Worm (Caenorhabditis elegans) whole organism, young adult: ENCODE data around the gene R07E5.6.
A peak's percentile ranks its signal among the peaks of the same experiment; 100 is the strongest.

Source experiments
- B0261.1 ChIP-seq: sonication (generic microtip); optimal IDR thresholded peaks from 2 replicates; lab custom pipeline; 2016; ENCODE audit warnings: mild to moderate bottlenecking, missing genetic modification characterization, moderate library complexity, missing compliant biosample characterization
- F22D6.2 ChIP-seq: sonication (generic microtip); optimal IDR thresholded peaks from 2 replicates; lab custom pipeline; 2016; ENCODE audit warnings: mild to moderate bottlenecking, missing genetic modification characterization, missing compliant biosample characterization
- F23B12.7 ChIP-seq: sonication (generic microtip); optimal IDR thresholded peaks from 2 replicates; lab custom pipeline; 2017; ENCODE audit warnings: missing genetic modification characterization, mild to moderate bottlenecking, missing compliant biosample characterization, antibody characterized with exemption, moderate library complexity; ENCODE audit not compliant: insufficient read depth
- F33H1.4 ChIP-seq: fragments of 200-800 bp; sonication (Bioruptor generic); IDR thresholded peaks from 2 replicates; pipeline ENCODE4 v1.3.6; 2022; ENCODE audit warnings: missing genetic modification reagents, missing genetic modification characterization, missing compliant biosample characterization
- F55B11.4 ChIP-seq: sonication (generic microtip); optimal IDR thresholded peaks from 2 replicates; lab custom pipeline; 2016; ENCODE audit warnings: missing compliant biosample characterization, missing genetic modification characterization, borderline replicate concordance; ENCODE audit not compliant: insufficient read depth
- F57A8.1 ChIP-seq: fragments of 200-800 bp; sonication (Bioruptor generic); optimal IDR thresholded peaks from 2 replicates; lab custom pipeline; 2018; ENCODE audit warnings: mild to moderate bottlenecking, missing genetic modification characterization, moderate library complexity, missing compliant biosample characterization
- Y79H2A.3 ChIP-seq: fragments of 200-800 bp; sonication (Bioruptor generic); conservative IDR thresholded peaks from 2 replicates; pipeline ENCODE4 v1.3.6; 2022; ENCODE audit warnings: missing genetic modification reagents, missing genetic modification characterization, missing compliant biosample characterization
- athp-1 ChIP-seq: sonication (generic microtip); optimal IDR thresholded peaks from 2 replicates; lab custom pipeline; 2017; ENCODE audit warnings: mild to moderate bottlenecking, missing genetic modification characterization, missing compliant biosample characterization
- attf-5 ChIP-seq: fragments of 200-800 bp; sonication (Bioruptor generic); optimal IDR thresholded peaks from 2 replicates; lab custom pipeline; 2018; ENCODE audit warnings: mild to moderate bottlenecking, missing genetic modification characterization, missing compliant biosample characterization
- bed-1 ChIP-seq: fragments of 200-800 bp; sonication (Bioruptor generic); IDR thresholded peaks from 2 replicates; pipeline ENCODE4 v1.3.6; 2022; ENCODE audit warnings: missing genetic modification reagents, missing genetic modification characterization, missing compliant biosample characterization
- cebp-1 ChIP-seq, 2 experiments: fragments of 200-800 bp in 1 of 2; sonication (Bioruptor generic) in 1 of 2; sonication (generic microtip) in 1 of 2; IDR thresholded peaks in 1 of 2; optimal IDR thresholded peaks in 1 of 2; 2 replicates each; pipeline versions ENCODE4 v1.3.6 to Lab custom; 2017 to 2022; ENCODE audit warnings: missing compliant biosample characterization in 2 of 2, missing genetic modification characterization in 2 of 2, mild to moderate bottlenecking in 1 of 2, missing genetic modification reagents in 1 of 2, moderate library complexity in 1 of 2
- chd-7 ChIP-seq: sonication (generic microtip); optimal IDR thresholded peaks from 2 replicates; lab custom pipeline; 2016; ENCODE audit warnings: mild to moderate bottlenecking, missing genetic modification characterization, moderate library complexity, missing compliant biosample characterization
- dox-1 ChIP-seq: fragments of 200-800 bp; sonication (Bioruptor generic); IDR thresholded peaks from 2 replicates; pipeline ENCODE4 v1.3.6; 2022; ENCODE audit warnings: missing genetic modification reagents, missing genetic modification characterization, missing compliant biosample characterization
- dpff-1 ChIP-seq: sonication (generic microtip); optimal IDR thresholded peaks from 2 replicates; lab custom pipeline; 2017; ENCODE audit warnings: mild to moderate bottlenecking, missing genetic modification characterization, missing compliant biosample characterization
- ets-4 ChIP-seq: fragments of 200-800 bp; sonication (Bioruptor generic); optimal IDR thresholded peaks from 2 replicates; lab custom pipeline; 2018; ENCODE audit warnings: mild to moderate bottlenecking, missing genetic modification characterization, missing compliant biosample characterization
- fkh-3 ChIP-seq: sonication (generic microtip); optimal IDR thresholded peaks from 2 replicates; lab custom pipeline; 2016; ENCODE audit warnings: mild to moderate bottlenecking, missing genetic modification characterization, missing compliant biosample characterization
- gei-17 ChIP-seq: fragments of 200-800 bp; sonication (Bioruptor generic); optimal IDR thresholded peaks from 2 replicates; lab custom pipeline; 2018; ENCODE audit warnings: mild to moderate bottlenecking, missing genetic modification characterization, missing compliant biosample characterization
- him-1 ChIP-seq: sonication (generic microtip); optimal IDR thresholded peaks from 2 replicates; lab custom pipeline; 2016; ENCODE audit warnings: missing genotype, missing genetic modification reagents, missing genetic modification characterization, missing compliant biosample characterization
- hmg-1.2 ChIP-seq: fragments of 200-800 bp; sonication (Bioruptor generic); IDR thresholded peaks from 2 replicates; pipeline ENCODE4 v1.3.6; 2022; ENCODE audit warnings: missing genetic modification reagents, missing genetic modification characterization, missing compliant biosample characterization
- let-526 ChIP-seq: fragments of 200-800 bp; sonication (Bioruptor generic); IDR thresholded peaks from 2 replicates; pipeline ENCODE4 v1.3.6; 2022; ENCODE audit warnings: missing genetic modification reagents, missing genetic modification characterization, missing compliant biosample characterization
- lin-35 ChIP-seq, 3 experiments: fragments of 150-350 bp in 2 of 3; sonication (generic microtip) in 1 of 3; optimal IDR thresholded peaks; 2 replicates each; lab custom pipeline; 2014 to 2018; ENCODE audit warnings: missing biosample characterization in 3 of 3, missing genetic modification characterization in 3 of 3, missing genetic modification reagents in 3 of 3
- madf-3 ChIP-seq: fragments of 200-800 bp; sonication (Bioruptor generic); IDR thresholded peaks from 2 replicates; pipeline ENCODE4 v1.3.6; 2022; ENCODE audit warnings: missing genetic modification reagents, missing genetic modification characterization, missing compliant biosample characterization
- madf-8 ChIP-seq: fragments of 200-800 bp; sonication (Bioruptor generic); conservative IDR thresholded peaks from 2 replicates; pipeline ENCODE4 v1.3.6; 2022; ENCODE audit warnings: missing genetic modification reagents, missing genetic modification characterization, missing compliant biosample characterization
- mcd-1 ChIP-seq: fragments of 200-800 bp; sonication (Bioruptor generic); IDR thresholded peaks from 2 replicates; pipeline ENCODE4 v1.3.6; 2022; ENCODE audit warnings: missing genetic modification reagents, missing genetic modification characterization, missing compliant biosample characterization
- mes-4 ChIP-seq: sonication (generic microtip); optimal IDR thresholded peaks from 2 replicates; lab custom pipeline; 2016; ENCODE audit warnings: missing genotype, missing genetic modification characterization, missing compliant biosample characterization
- mxl-1 ChIP-seq: sonication (generic microtip); optimal IDR thresholded peaks from 2 replicates; lab custom pipeline; 2016; ENCODE audit warnings: missing genetic modification characterization, missing compliant biosample characterization
- nfya-1 ChIP-seq: sonication (generic microtip); optimal IDR thresholded peaks from 2 replicates; lab custom pipeline; 2017; ENCODE audit warnings: antibody characterized with exemption, missing compliant biosample characterization, missing genetic modification characterization, borderline replicate concordance; ENCODE audit not compliant: insufficient read depth
- nfyb-1 ChIP-seq: fragments of 200-800 bp; sonication (Bioruptor generic); IDR thresholded peaks from 2 replicates; pipeline ENCODE4 v1.3.6; 2022; ENCODE audit warnings: missing genetic modification reagents, missing genetic modification characterization, missing compliant biosample characterization
- nhr-179 ChIP-seq: sonication (generic microtip); optimal IDR thresholded peaks from 2 replicates; lab custom pipeline; 2016; ENCODE audit warnings: mild to moderate bottlenecking, missing genetic modification characterization, missing compliant biosample characterization
- nhr-27 ChIP-seq: fragments of 200-800 bp; sonication (Bioruptor generic); optimal IDR thresholded peaks from 2 replicates; lab custom pipeline; 2018; ENCODE audit warnings: mild to moderate bottlenecking, missing genetic modification characterization, moderate library complexity, missing compliant biosample characterization
- repo-1 ChIP-seq: sonication (generic microtip); optimal IDR thresholded peaks from 2 replicates; lab custom pipeline; 2017; ENCODE audit warnings: mild to moderate bottlenecking, missing genetic modification characterization, missing compliant biosample characterization
- rpc-1 ChIP-seq, 2 experiments: fragments of 150-350 bp in 1 of 2; sonication (generic microtip) in 1 of 2; optimal IDR thresholded peaks; 2 replicates each; lab custom pipeline; 2014 to 2018; ENCODE audit warnings: missing biosample characterization in 1 of 2, missing genetic modification characterization in 1 of 2, missing genetic modification reagents in 1 of 2, missing genotype in 1 of 2
- sdz-38 ChIP-seq: sonication (generic microtip); optimal IDR thresholded peaks from 2 replicates; lab custom pipeline; 2016; ENCODE audit warnings: missing genotype, missing genetic modification characterization, missing compliant biosample characterization
- snpc-3.4 ChIP-seq: sonication (generic microtip); optimal IDR thresholded peaks from 2 replicates; lab custom pipeline; 2017; ENCODE audit warnings: missing genetic modification characterization, mild to moderate bottlenecking, missing compliant biosample characterization, antibody characterized with exemption, moderate library complexity, missing genotype, missing genetic modification reagents
- zim-3 ChIP-seq: sonication (generic microtip); optimal IDR thresholded peaks from 2 replicates; lab custom pipeline; 2017; ENCODE audit warnings: mild to moderate bottlenecking, missing genetic modification characterization, moderate library complexity, missing compliant biosample characterization
- ztf-3 ChIP-seq: fragments of 200-800 bp; sonication (Bioruptor generic); optimal IDR thresholded peaks from 2 replicates; lab custom pipeline; 2018; ENCODE audit warnings: mild to moderate bottlenecking, missing genetic modification characterization, missing compliant biosample characterization
- ztf-6 ChIP-seq: fragments of 200-800 bp; sonication (Bioruptor generic); IDR thresholded peaks from 2 replicates; pipeline ENCODE4 v1.3.6; 2022; ENCODE audit warnings: missing genetic modification reagents, missing genetic modification characterization, missing compliant biosample characterization

Gene R07E5.6

DNA sequence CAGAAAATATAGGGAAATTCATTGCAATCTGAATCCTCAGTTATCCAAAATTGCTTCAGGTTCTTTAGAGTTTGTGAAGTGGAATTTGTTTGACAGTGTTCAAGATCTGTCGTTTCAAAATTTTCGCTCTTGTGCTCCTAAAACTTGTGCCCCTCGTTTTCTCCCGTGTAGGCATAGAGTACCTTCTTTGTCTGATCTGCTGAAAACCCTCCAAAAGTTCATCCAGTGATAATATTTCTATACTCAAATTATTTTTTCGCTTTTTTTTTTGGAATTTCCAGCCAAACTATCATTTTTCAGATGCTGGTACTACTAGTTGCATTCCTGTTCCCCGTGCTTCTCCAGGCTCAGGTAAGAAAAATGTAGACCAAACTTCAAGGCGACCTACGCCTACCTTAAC lies 4.1 kb upstream of the R07E5.6 start, which contains the start of gene R07E5.4:
Gene R07E5.4 (plus strand): TSS at position 301 of the 400 bp plus-strand sequence.
- no peak for TF ChIP-seq him-1 (tag; lab: Kevin White, UChicago)
- no peak for TF ChIP-seq mxl-1 (tag; lab: Kevin White, UChicago)

DNA sequence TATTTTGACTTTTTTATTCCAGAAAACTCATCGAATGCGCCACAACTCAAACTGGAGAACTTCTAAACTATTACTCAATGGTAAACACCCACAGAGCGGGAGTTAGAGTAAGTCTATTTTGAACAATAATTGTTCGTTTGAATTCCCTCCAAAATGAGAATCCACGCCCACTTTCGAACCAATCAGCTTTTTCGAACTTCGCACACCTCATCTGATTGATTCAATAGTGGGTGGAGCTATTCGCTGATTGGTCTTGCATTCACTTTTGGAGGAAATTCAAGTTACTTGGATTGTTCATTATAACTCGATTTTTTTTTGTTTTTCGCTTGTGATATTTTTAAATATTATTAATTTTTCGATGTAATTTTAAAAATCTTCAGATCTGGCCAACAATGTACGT lies 2.7 kb upstream of the R07E5.6 start:
- peak; percentile 93 for TF ChIP-seq nfyb-1 (GFP tag; lab: Robert Waterston, UW)
- no peak for TF ChIP-seq cebp-1 (GFP tag; IDR thresholded peaks at IDR 0.05; lab: Robert Waterston, UW)
- TF ChIP-seq cebp-1 (tag; optimal IDR thresholded peaks at IDR 0.05; lab: Kevin White, UChicago) = no peak

DNA sequence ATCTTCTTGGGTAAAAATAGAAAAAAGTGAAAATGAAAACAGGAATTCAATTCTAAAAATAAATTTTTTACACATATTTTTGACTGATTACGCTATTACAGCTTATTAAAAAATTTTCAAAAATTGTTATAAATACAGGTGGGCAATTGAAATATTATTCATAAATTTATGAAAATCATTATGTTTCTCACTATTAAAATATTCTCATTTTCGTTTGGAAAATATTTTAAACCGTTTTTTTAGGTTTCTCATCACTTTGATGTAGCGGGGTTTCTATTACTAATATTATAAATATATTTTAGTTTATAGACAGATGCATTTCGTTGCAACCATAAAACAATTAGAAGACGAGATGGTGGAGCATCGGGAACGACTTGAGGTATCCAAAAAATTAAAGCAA lies 1.4 kb upstream of the R07E5.6 start, which contains the start of gene R07E5.5:
Gene R07E5.5 (plus strand): TSS at position 301 of the 400 bp plus-strand sequence.
- TF ChIP-seq ets-4 (GFP tag; lab: Kevin White, UChicago) (no peak), chd-7 (tag; lab: Kevin White, UChicago) (no peak), gei-17 (GFP tag; lab: Kevin White, UChicago) (no peak), sdz-38 (tag; lab: Kevin White, UChicago) (no peak), Y79H2A.3 (GFP tag; lab: Robert Waterston, UW) (no peak), lin-35 (GFP tag; optimal IDR thresholded peaks at IDR 0.05; lab: Kevin White, UChicago) (no peak), F55B11.4 (tag; lab: Kevin White, UChicago) (no peak), let-526 (GFP tag; lab: Robert Waterston, UW) (no peak), ztf-3 (no peak)
- TF ChIP-seq, all 124 proteins: peak for 0

DNA sequence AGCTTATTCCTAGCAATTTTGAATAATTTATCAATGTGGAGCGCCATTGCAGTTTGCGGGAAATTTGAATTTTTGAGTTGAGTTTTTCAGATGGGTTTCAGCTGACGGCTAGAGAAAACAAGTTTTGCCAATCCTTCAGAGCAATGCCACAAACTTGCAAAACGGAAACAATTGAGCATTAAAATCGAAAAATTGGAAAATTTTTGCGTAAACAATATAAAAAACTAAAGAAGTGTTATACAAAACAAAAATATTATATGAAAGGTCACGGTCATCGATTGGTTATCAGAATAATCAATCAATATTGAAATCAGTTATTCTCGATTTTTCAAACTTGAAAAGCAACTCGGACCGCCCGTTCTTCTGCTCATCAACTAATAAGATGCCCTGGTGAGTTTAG lies 2.6 kb downstream of the R07E5.6 start, which contains the start of gene R07E5.15:
Gene R07E5.15 (plus strand): TSS at position 301 of the 400 bp plus-strand sequence.
- TF ChIP-seq zim-3 (tag; lab: Kevin White, UChicago) = no peak
- TF ChIP-seq fkh-3 (tag; lab: Kevin White, UChicago) = no peak
- TF ChIP-seq nhr-179 (tag; lab: Kevin White, UChicago) = no peak
- TF ChIP-seq bed-1 (GFP tag; lab: Robert Waterston, UW) = no peak
- TF ChIP-seq mes-4 (tag; lab: Kevin White, UChicago) = no peak
- TF ChIP-seq dpff-1 (tag; lab: Kevin White, UChicago) = no peak
- TF ChIP-seq athp-1 (tag; lab: Kevin White, UChicago) = no peak
- TF ChIP-seq F57A8.1 = no peak
- no peak for TF ChIP-seq F22D6.2 (tag; lab: Kevin White, UChicago)
- TF ChIP-seq madf-8 (GFP tag; lab: Robert Waterston, UW) = no peak
- TF ChIP-seq repo-1 (tag; lab: Kevin White, UChicago) = no peak
- no peak for TF ChIP-seq nfya-1 (tag; lab: Kevin White, UChicago)
- TF ChIP-seq F33H1.4 = no peak
- no peak for TF ChIP-seq nhr-27 (tag; lab: Kevin White, UChicago)
- TF ChIP-seq rpc-1 (optimal IDR thresholded peaks at IDR 0.05; lab: Kevin White, UChicago) = no peak
- TF ChIP-seq rpc-1 (tag; optimal IDR thresholded peaks at IDR 0.05; lab: Kevin White, UChicago) = no peak
- no peak for TF ChIP-seq snpc-3.4

DNA sequence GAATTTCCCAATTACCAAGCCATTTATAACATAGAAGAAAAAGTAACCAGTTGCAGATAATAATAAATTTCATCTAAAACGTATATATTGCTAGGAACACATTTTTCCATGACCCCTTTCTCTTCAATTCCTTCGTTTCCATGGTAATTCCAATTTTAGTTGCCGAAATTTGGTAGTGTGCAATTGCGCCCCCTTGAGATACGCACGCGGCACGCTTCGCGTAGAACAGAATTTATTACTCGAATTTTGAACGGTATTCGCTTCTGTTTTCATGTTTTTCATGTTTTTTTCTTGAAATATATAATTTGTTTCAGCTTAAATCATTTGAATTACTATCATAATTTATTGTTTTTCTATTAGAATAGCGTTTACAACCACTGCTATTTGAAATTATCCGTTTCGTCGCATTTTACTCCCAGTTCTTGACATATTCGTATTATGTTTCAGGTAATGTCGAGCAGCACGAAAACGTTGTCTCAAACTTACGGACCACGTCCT lies 5.8 kb downstream of the R07E5.6 start, which contains the start of the genes R07E5.17 and snfc-5:
Gene R07E5.17 (minus strand): TSS at position 98 of the 498 bp plus-strand sequence.
Gene snfc-5 (plus strand): TSS at position 448 of the 498 bp plus-strand sequence.
- TF ChIP-seq attf-5 (GFP tag; lab: Kevin White, UChicago) = peak; percentile 68
- TF ChIP-seq F23B12.7 = peak; percentile 32
- TF ChIP-seq dox-1 (GFP tag; lab: Robert Waterston, UW) = 0 out of 2 replicates have a peak, but pooled peaks have one; percentile 28
- no peak for TF ChIP-seq ztf-6 (GFP tag; lab: Robert Waterston, UW)
- peak; percentile 92 for TF ChIP-seq madf-3 (GFP tag; lab: Robert Waterston, UW)
- TF ChIP-seq B0261.1 (tag; lab: Kevin White, UChicago) = no peak
- 0 out of 2 replicates have a peak, but pooled peaks have one; percentile 22 for TF ChIP-seq mcd-1 (GFP tag; lab: Robert Waterston, UW)
- TF ChIP-seq hmg-1.2 (GFP tag; lab: Robert Waterston, UW) = peak; percentile 15; the same call in 1 of the 2 replicates
